Worm (Caenorhabditis elegans): ENCODE results near the gene rhr-2.
A peak's percentile ranks its signal among the peaks of the same experiment; 100 is the strongest.

rhr-2 gene

DNA sequence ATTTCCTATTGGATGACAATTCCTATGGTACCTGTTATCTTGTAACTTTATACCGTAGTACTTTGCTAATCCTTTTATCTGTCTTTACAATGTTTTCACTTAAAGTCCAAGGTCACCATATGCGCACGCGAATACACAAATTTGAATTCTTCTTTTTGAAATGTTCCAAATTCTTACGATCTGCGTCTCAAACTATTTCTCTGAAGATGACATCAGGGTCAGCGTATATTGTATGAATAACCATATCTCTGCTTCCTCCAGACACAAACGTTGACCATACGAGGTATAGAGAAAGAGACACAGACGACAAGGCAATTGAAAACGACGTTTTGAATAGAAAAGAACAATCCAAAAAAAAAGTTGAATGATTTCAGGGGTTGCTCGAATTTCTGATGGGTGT is 44.0 kb upstream of the rhr-2 start:
- TF ChIP-seq pqm-1 (tag; optimal IDR thresholded peaks at IDR 0.05) = no peak
- TF ChIP-seq skn-1 (tag; optimal IDR thresholded peaks at IDR 0.05) = no peak
- TF ChIP-seq nhr-11 (tag; optimal IDR thresholded peaks at IDR 0.05) = no peak
- TF ChIP-seq ceh-28 (tag; optimal IDR thresholded peaks at IDR 0.05) = no peak
- TF ChIP-seq nhr-25 (tag; optimal IDR thresholded peaks at IDR 0.05) = peak; percentile 44
- no peak for TF ChIP-seq elt-1 (tag; optimal IDR thresholded peaks at IDR 0.05)
- TF ChIP-seq nhr-23 (tag; optimal IDR thresholded peaks at IDR 0.05) = peak; percentile 62
- TF ChIP-seq lin-15B (tag; optimal IDR thresholded peaks at IDR 0.05) = no peak
- peak; percentile 8 for TF ChIP-seq elt-2 (tag; optimal IDR thresholded peaks at IDR 0.05)
- TF ChIP-seq nhr-76 (tag; optimal IDR thresholded peaks at IDR 0.05) = no peak
- no peak for TF ChIP-seq nhr-28 (tag; optimal IDR thresholded peaks at IDR 0.05)
- no peak for TF ChIP-seq hmg-11 (tag; optimal IDR thresholded peaks at IDR 0.05)
- TF ChIP-seq R02D3.7 (tag; optimal IDR thresholded peaks at IDR 0.05) = no peak
- no peak for TF ChIP-seq lsy-12 (tag; optimal IDR thresholded peaks at IDR 0.05)
- TF ChIP-seq fkh-2 (tag; optimal IDR thresholded peaks at IDR 0.05) = no peak
- no peak for TF ChIP-seq daf-12 (tag; optimal IDR thresholded peaks at IDR 0.05)
- no peak for TF ChIP-seq ZK546.5 (tag; optimal IDR thresholded peaks at IDR 0.05)
- no peak for TF ChIP-seq tbx-2 (tag; optimal IDR thresholded peaks at IDR 0.05)
- TF ChIP-seq nhr-67 (tag; optimal IDR thresholded peaks at IDR 0.05) = no peak
- TF ChIP-seq ama-1 (optimal IDR thresholded peaks at IDR 0.05) = no peak
- TF ChIP-seq lin-39 (tag; optimal IDR thresholded peaks at IDR 0.05) = no peak
- TF ChIP-seq egl-27 (tag; optimal IDR thresholded peaks at IDR 0.05) = no peak
- no peak for TF ChIP-seq fos-1 (tag; optimal IDR thresholded peaks at IDR 0.05)

DNA sequence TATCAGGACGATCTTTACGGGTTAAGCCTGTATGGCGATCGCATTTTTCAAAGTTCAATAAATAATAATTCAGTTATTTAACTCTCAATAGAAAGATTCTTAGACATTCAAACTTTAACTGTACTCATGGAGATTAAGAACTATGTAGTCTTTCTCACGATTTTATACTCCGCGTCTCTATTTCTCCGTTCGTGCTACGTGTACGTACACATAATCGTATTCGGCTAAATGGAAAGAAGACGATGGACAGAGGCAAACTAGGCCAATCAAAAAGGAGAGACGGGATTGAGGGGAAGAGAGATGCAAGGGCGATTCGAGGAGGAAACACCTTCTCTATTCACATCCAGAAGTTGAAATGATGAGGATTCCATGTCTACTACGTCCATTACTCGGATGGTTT is 43.5 kb upstream of the rhr-2 start, which contains the start of gene bus-18:
Gene bus-18 (plus strand): TSS at position 301 of the 400 bp plus-strand sequence.
- TF ChIP-seq ceh-28 (tag; optimal IDR thresholded peaks at IDR 0.05) = no peak
- peak; percentile 47 for TF ChIP-seq nhr-23 (tag; optimal IDR thresholded peaks at IDR 0.05)
- TF ChIP-seq jun-1 (tag; optimal IDR thresholded peaks at IDR 0.05) = no peak

- TF ChIP-seq elt-1 (tag; optimal IDR thresholded peaks at IDR 0.05) (no peak), ceh-28 (tag; optimal IDR thresholded peaks at IDR 0.05) (no peak), R02D3.7 (tag; optimal IDR thresholded peaks at IDR 0.05) (no peak), nhr-237 (tag; optimal IDR thresholded peaks at IDR 0.05) (no peak), ceh-82 (tag; optimal IDR thresholded peaks at IDR 0.05) (no peak)
Observed at ce11 chrV:11770053-11770517, 40.1 kb upstream of the rhr-2 start, which contains the start of gene F55A11.4. TSS of gene F55A11.4 (plus strand) at chrV:11770467.

ce11 chrV:11769646-11770045 is 39.7 kb upstream of the rhr-2 start:
- TF ChIP-seq ceh-82 (tag; optimal IDR thresholded peaks at IDR 0.05) (no peak), hmg-11 (tag; optimal IDR thresholded peaks at IDR 0.05) (no peak), nhr-25 (tag; optimal IDR thresholded peaks at IDR 0.05) (no peak), pha-4 (tag; optimal IDR thresholded peaks at IDR 0.05) (no peak), elt-1 (tag; optimal IDR thresholded peaks at IDR 0.05) (no peak), fos-1 (tag; optimal IDR thresholded peaks at IDR 0.05) (no peak), mdl-1 (tag; optimal IDR thresholded peaks at IDR 0.05) (no peak), lsy-12 (tag; optimal IDR thresholded peaks at IDR 0.05) (no peak), ZK546.5 (tag; optimal IDR thresholded peaks at IDR 0.05) (no peak), fkh-10 (GFP tag; optimal IDR thresholded peaks at IDR 0.05) (no peak), ceh-16 (tag; optimal IDR thresholded peaks at IDR 0.05) (no peak), ceh-9 (tag; optimal IDR thresholded peaks at IDR 0.05) (no peak), ztf-11 (tag; optimal IDR thresholded peaks at IDR 0.05) (no peak), nhr-67 (tag; optimal IDR thresholded peaks at IDR 0.05) (no peak), nhr-12 (tag; optimal IDR thresholded peaks at IDR 0.05) (no peak)

DNA sequence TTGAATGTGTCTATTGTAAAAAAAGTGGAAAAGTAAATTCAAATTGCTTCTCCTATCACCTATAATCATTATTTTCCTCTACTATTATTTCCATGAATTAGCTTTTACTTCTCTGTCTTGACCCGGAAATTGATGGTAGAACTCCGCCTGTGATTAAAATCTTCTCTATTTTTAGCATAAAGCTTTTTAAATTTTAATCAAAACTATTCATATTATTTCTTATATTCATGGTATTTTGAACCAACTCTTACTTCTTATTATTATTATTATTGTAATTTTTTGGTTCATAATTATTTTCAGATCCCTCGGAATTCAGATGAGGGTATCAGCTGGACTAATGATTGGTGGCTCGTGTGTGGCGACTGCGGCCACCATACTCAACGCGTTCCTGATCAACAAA is 37.1 kb upstream of the rhr-2 start, which contains the start of gene sel-11:
Gene sel-11 (plus strand): TSS at position 301 of the 400 bp plus-strand sequence.
- TF ChIP-seq nhr-11 (tag; optimal IDR thresholded peaks at IDR 0.05) (no peak), hmg-11 (tag; optimal IDR thresholded peaks at IDR 0.05) (no peak), ceh-9 (tag; optimal IDR thresholded peaks at IDR 0.05) (no peak), ceh-28 (tag; optimal IDR thresholded peaks at IDR 0.05) (no peak), ZK546.5 (tag; optimal IDR thresholded peaks at IDR 0.05) (no peak), nhr-28 (tag; optimal IDR thresholded peaks at IDR 0.05) (no peak), eor-1 (tag; optimal IDR thresholded peaks at IDR 0.05) (no peak), zag-1 (tag; optimal IDR thresholded peaks at IDR 0.05) (no peak), egl-27 (tag; optimal IDR thresholded peaks at IDR 0.05) (no peak)

Data from whole organism, L3 larva.